Fruit fly (Drosophila melanogaster): ENCODE data around the gene Rh5.

DNA sequence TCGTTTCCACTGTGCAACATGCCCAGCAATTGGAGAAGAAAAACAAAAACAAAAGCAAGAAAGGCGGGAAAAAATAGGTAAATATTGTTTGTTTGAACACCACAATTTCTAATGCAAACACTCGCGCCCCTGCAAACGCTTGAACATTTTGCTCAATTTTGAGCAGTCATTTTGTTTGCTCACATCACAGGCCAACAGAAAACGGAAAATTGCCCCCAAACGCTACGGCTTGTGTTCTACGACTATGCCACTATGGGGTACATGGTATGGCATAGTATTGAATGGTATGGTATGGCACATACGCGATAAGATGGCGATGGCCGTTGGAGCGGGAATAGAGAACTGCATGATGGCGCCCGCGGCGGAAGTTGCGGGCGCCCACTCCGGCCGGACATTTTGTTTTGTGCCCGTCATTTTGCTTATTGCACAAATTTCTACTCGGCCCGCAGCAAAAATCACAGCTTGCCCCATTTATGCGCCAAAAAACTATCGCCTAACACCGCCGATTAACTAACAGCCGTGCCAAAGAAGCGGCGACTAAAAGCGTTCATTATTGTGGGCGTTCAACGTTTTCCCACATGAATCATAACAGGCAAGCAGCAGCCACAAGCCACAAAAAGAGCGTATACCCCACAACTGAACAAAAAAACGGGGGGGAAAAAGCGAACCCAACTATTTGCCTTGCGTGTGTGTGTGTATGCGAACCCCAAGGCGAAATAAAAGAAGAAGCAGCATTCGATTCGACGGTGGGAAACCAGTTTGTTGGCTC is 3.6 kb upstream of the Rh5 start:
- TF ChIP-seq Sin3A (optimal IDR thresholded peaks at IDR 0.05) (no peak), ttk (optimal IDR thresholded peaks at IDR 0.05) (no peak), insv (optimal IDR thresholded peaks at IDR 0.05) (no peak), h (optimal IDR thresholded peaks at IDR 0.05) (no peak)
